Worm (Caenorhabditis elegans): ENCODE data around the gene B0244.5.

ce11 chrIII:5710676-5711075 is 34.0 kb upstream of the B0244.5 start:
- TF ChIP-seq snpc-4 (tag; optimal IDR thresholded peaks at IDR 0.05) (no peak), nhr-12 (tag; optimal IDR thresholded peaks at IDR 0.05) (no peak), daf-12 (tag; optimal IDR thresholded peaks at IDR 0.05) (no peak), zag-1 (tag; optimal IDR thresholded peaks at IDR 0.05) (no peak), ama-1 (optimal IDR thresholded peaks at IDR 0.05) (peak; percentile 45), jun-1 (tag; optimal IDR thresholded peaks at IDR 0.05) (no peak), nhr-77 (tag; optimal IDR thresholded peaks at IDR 0.05) (no peak)

All from whole organism, L3 larva.